Worm (Caenorhabditis elegans) whole organism, mixed stage, embryonic: Measurements from ENCODE around the gene ZK154.1.
A peak's percentile ranks its signal among the peaks of the same experiment; 100 is the strongest.

ENCODE experiments used
- M03D4.4 ChIP-seq: sonication (generic microtip); optimal IDR thresholded peaks from 2 replicates; lab custom pipeline; 2017; ENCODE audit warnings: mild to moderate bottlenecking, missing genetic modification characterization, missing compliant biosample characterization
- elt-1 ChIP-seq: sonication (generic microtip); optimal IDR thresholded peaks from 2 replicates; lab custom pipeline; 2017; ENCODE audit warnings: missing genetic modification characterization, mild to moderate bottlenecking, missing compliant biosample characterization, antibody characterized with exemption, moderate library complexity, borderline replicate concordance; ENCODE audit not compliant: insufficient read depth
- ham-2 ChIP-seq: fragments of 200-800 bp; sonication (Bioruptor generic); optimal IDR thresholded peaks from 2 replicates; lab custom pipeline; 2018; ENCODE audit warnings: mild to moderate bottlenecking, missing genetic modification characterization, missing compliant biosample characterization
- lin-13 ChIP-seq: fragments of 150-350 bp; optimal IDR thresholded peaks from 2 replicates; lab custom pipeline; 2014; ENCODE audit warnings: missing biosample characterization, missing genetic modification characterization
- lin-32 ChIP-seq: fragments of 200-800 bp; sonication (Bioruptor generic); optimal IDR thresholded peaks from 2 replicates; lab custom pipeline; 2018; ENCODE audit warnings: mild to moderate bottlenecking, missing genetic modification characterization, missing compliant biosample characterization
- lsy-2 ChIP-seq: fragments of 150-350 bp; optimal IDR thresholded peaks from 2 replicates; lab custom pipeline; 2014; ENCODE audit warnings: missing biosample characterization, missing genetic modification characterization
- nhr-12 ChIP-seq: fragments of 150-350 bp; optimal IDR thresholded peaks from 2 replicates; lab custom pipeline; 2014; ENCODE audit warnings: missing biosample characterization, missing genetic modification characterization
- nhr-237 ChIP-seq: fragments of 150-350 bp; optimal IDR thresholded peaks from 2 replicates; lab custom pipeline; 2014; ENCODE audit warnings: missing biosample characterization, missing genetic modification characterization
- pha-4 ChIP-seq: fragments of 150-350 bp; optimal IDR thresholded peaks from 2 replicates; lab custom pipeline; 2018; ENCODE audit warnings: missing biosample characterization, missing genetic modification reagents, missing genetic modification characterization
- snpc-4 ChIP-seq: fragments of 150-350 bp; optimal IDR thresholded peaks from 2 replicates; lab custom pipeline; 2014; ENCODE audit warnings: missing biosample characterization, missing genetic modification characterization
- sptf-1 ChIP-seq: sonication (generic microtip); optimal IDR thresholded peaks from 2 replicates; lab custom pipeline; 2017; ENCODE audit warnings: mild to moderate bottlenecking, missing genetic modification characterization, moderate library complexity, missing compliant biosample characterization

ce11 chrX:7826590-7827260 lies 47.3 kb downstream of the ZK154.1 start:
- TF ChIP-seq lin-13, result no peak
- TF ChIP-seq pha-4 (tag; lab: Kevin White, UChicago), result no peak
- no peak for TF ChIP-seq lsy-2 (tag; lab: Kevin White, UChicago)
- no peak for TF ChIP-seq sptf-1 (tag; lab: Kevin White, UChicago)
- TF ChIP-seq lin-32 (GFP tag; lab: Kevin White, UChicago), result no peak
- no peak for TF ChIP-seq nhr-12
- peak; percentile 83 for TF ChIP-seq elt-1 (tag; lab: Kevin White, UChicago)
- TF ChIP-seq M03D4.4 (tag; lab: Kevin White, UChicago), result no peak
- no peak for TF ChIP-seq nhr-237 (tag; lab: Kevin White, UChicago)
- TF ChIP-seq snpc-4 (tag; lab: Kevin White, UChicago), result no peak
- no peak for TF ChIP-seq ham-2 (GFP tag; lab: Kevin White, UChicago)
